Worm (Caenorhabditis elegans) whole organism, L4 larva: ENCODE data around the gene C10G8.4.
A peak's percentile ranks its signal among the peaks of the same experiment; 100 is the strongest.

Experiments
- F37D6.2 ChIP-seq: sonication (generic microtip); optimal IDR thresholded peaks from 2 replicates; lab custom pipeline; 2016; ENCODE audit warnings: mild to moderate bottlenecking, missing genetic modification characterization, missing compliant biosample characterization
- T20F7.1 ChIP-seq: fragments of 200-800 bp; sonication (Bioruptor generic); optimal IDR thresholded peaks from 2 replicates; lab custom pipeline; 2018; ENCODE audit warnings: mild to moderate bottlenecking, missing genetic modification characterization, missing compliant biosample characterization
- Y5F2A.4 ChIP-seq: fragments of 200-800 bp; sonication (Bioruptor generic); optimal IDR thresholded peaks from 2 replicates; lab custom pipeline; 2018; ENCODE audit warnings: mild to moderate bottlenecking, missing genetic modification characterization, missing compliant biosample characterization
- ZK337.2 ChIP-seq: fragments of 200-800 bp; sonication (Bioruptor generic); IDR thresholded peaks from 2 replicates; pipeline ENCODE4 v1.3.6; 2022; ENCODE audit warnings: missing genetic modification reagents, missing genetic modification characterization, missing compliant biosample characterization
- aha-1 ChIP-seq: fragments of 150-350 bp; peaks from one replicate; lab custom pipeline; 2014; ENCODE audit warnings: missing biosample characterization, missing genetic modification characterization
- attf-4 ChIP-seq: sonication (generic microtip); optimal IDR thresholded peaks from 3 replicates; lab custom pipeline; 2017; ENCODE audit warnings: missing biosample characterization, missing genetic modification characterization
- ctbp-1 ChIP-seq: fragments of 200-800 bp; sonication (Bioruptor generic); IDR thresholded peaks from 2 replicates; pipeline ENCODE4 v1.3.6; 2022; ENCODE audit warnings: missing genetic modification reagents, missing genetic modification characterization, missing compliant biosample characterization
- daf-12 ChIP-seq: fragments of 150-350 bp; optimal IDR thresholded peaks from 2 replicates; lab custom pipeline; 2014; ENCODE audit warnings: missing biosample characterization, missing genetic modification reagents, missing genetic modification characterization
- daf-8 ChIP-seq: fragments of 200-800 bp; sonication (Bioruptor generic); IDR thresholded peaks from 2 replicates; pipeline ENCODE4 v1.3.6; 2022; ENCODE audit warnings: missing genetic modification characterization, missing compliant biosample characterization
- dve-1 ChIP-seq: sonication (generic microtip); optimal IDR thresholded peaks from 2 replicates; lab custom pipeline; 2017; ENCODE audit warnings: antibody characterized with exemption, mild to moderate bottlenecking, missing genetic modification characterization, missing compliant biosample characterization; ENCODE audit not compliant: insufficient read depth
- egl-43 ChIP-seq: fragments of 200-800 bp; sonication (Bioruptor generic); IDR thresholded peaks from 2 replicates; pipeline ENCODE4 v1.3.6; 2022; ENCODE audit warnings: missing genetic modification reagents, missing genetic modification characterization, missing compliant biosample characterization
- gei-8 ChIP-seq: fragments of 200-800 bp; sonication (Bioruptor generic); optimal IDR thresholded peaks from 2 replicates; lab custom pipeline; 2018; ENCODE audit warnings: mild to moderate bottlenecking, missing genetic modification characterization, missing compliant biosample characterization
- hlh-11 ChIP-seq: fragments of 200-800 bp; sonication (Bioruptor generic); optimal IDR thresholded peaks from 2 replicates; lab custom pipeline; 2018; ENCODE audit warnings: mild to moderate bottlenecking, missing genetic modification characterization, missing compliant biosample characterization
- hlh-30 ChIP-seq: sonication (generic microtip); optimal IDR thresholded peaks from 2 replicates; lab custom pipeline; 2017; ENCODE audit warnings: antibody characterized with exemption, mild to moderate bottlenecking, missing genetic modification characterization, missing compliant biosample characterization; ENCODE audit not compliant: insufficient read depth
- jun-1 ChIP-seq: fragments of 150-350 bp; optimal IDR thresholded peaks from 2 replicates; lab custom pipeline; 2014; ENCODE audit warnings: missing biosample characterization, missing genetic modification reagents, missing genetic modification characterization
- lin-1 ChIP-seq: fragments of 200-800 bp; sonication (Bioruptor generic); IDR thresholded peaks from 2 replicates; pipeline ENCODE4 v1.3.6; 2022; ENCODE audit warnings: missing genetic modification reagents, missing genetic modification characterization, missing compliant biosample characterization
- lin-29 ChIP-seq: fragments of 200-800 bp; sonication (Bioruptor generic); IDR thresholded peaks from 2 replicates; pipeline ENCODE4 v1.3.6; 2022; ENCODE audit warnings: missing genetic modification reagents, missing genetic modification characterization, missing compliant biosample characterization
- lin-38 ChIP-seq: fragments of 200-800 bp; sonication (Bioruptor generic); IDR thresholded peaks from 2 replicates; pipeline ENCODE4 v1.3.6; 2022; ENCODE audit warnings: missing genetic modification reagents, missing genetic modification characterization, missing compliant biosample characterization
- madf-5 ChIP-seq, 2 experiments: fragments of 200-800 bp; sonication (Bioruptor generic); IDR thresholded peaks; 2 replicates each; pipeline ENCODE4 v1.3.6; 2022; ENCODE audit warnings: missing compliant biosample characterization in 2 of 2, missing genetic modification characterization in 2 of 2
- mxl-2 ChIP-seq: fragments of 200-800 bp; sonication (Bioruptor generic); conservative IDR thresholded peaks from 2 replicates; pipeline ENCODE4 v1.3.6; 2022; ENCODE audit warnings: missing genetic modification reagents, missing genetic modification characterization, missing compliant biosample characterization
- nhr-102 ChIP-seq: sonication (generic microtip); optimal IDR thresholded peaks from 2 replicates; lab custom pipeline; 2016; ENCODE audit warnings: mild to moderate bottlenecking, missing genetic modification characterization, moderate library complexity, missing compliant biosample characterization
- nhr-237 ChIP-seq: sonication (generic microtip); optimal IDR thresholded peaks from 2 replicates; lab custom pipeline; 2017; ENCODE audit warnings: missing biosample characterization, missing genetic modification characterization
- nhr-25 ChIP-seq: sonication (generic microtip); optimal IDR thresholded peaks from 2 replicates; lab custom pipeline; 2017; ENCODE audit warnings: missing genetic modification characterization, mild to moderate bottlenecking, missing compliant biosample characterization, antibody characterized with exemption, moderate library complexity, borderline replicate concordance; ENCODE audit not compliant: insufficient read depth
- nhr-42 ChIP-seq: fragments of 200-800 bp; sonication (Bioruptor generic); IDR thresholded peaks from 2 replicates; pipeline ENCODE4 v1.3.6; 2022; ENCODE audit warnings: missing genetic modification characterization, missing compliant biosample characterization
- nhr-76 ChIP-seq: fragments of 150-350 bp; optimal IDR thresholded peaks from 2 replicates; lab custom pipeline; 2014; ENCODE audit warnings: missing biosample characterization, missing genetic modification characterization
- nhr-77 ChIP-seq: fragments of 150-350 bp; optimal IDR thresholded peaks from 2 replicates; lab custom pipeline; 2014; ENCODE audit warnings: missing biosample characterization, missing genetic modification characterization

C10G8.4 gene

ce11 chrV:5349471-5349870, 37.7 kb downstream of the C10G8.4 start, which contains the start of gene T09D3.3:
TSS of gene T09D3.3 (minus strand) at chrV:5349571.
- no peak for TF ChIP-seq lin-1 (GFP tag; lab: Robert Waterston, UW)
- TF ChIP-seq aha-1 (tag; lab: Kevin White, UChicago) = no peak
- no peak for TF ChIP-seq nhr-237 (tag; lab: Kevin White, UChicago)
- TF ChIP-seq hlh-30 (tag; lab: Kevin White, UChicago) = no peak
- no peak for TF ChIP-seq ctbp-1 (GFP tag; lab: Robert Waterston, UW)
- no peak for TF ChIP-seq ZK337.2 (GFP tag; lab: Robert Waterston, UW)
- TF ChIP-seq gei-8 = no peak
- TF ChIP-seq daf-12 (tag; lab: Kevin White, UChicago) = no peak
- TF ChIP-seq mxl-2 (GFP tag; lab: Robert Waterston, UW) = no peak
- no peak for TF ChIP-seq egl-43 (GFP tag; lab: Robert Waterston, UW)
- no peak for TF ChIP-seq lin-29 (GFP tag; lab: Robert Waterston, UW)
- no peak for TF ChIP-seq madf-5 (GFP tag; IDR thresholded peaks at IDR 0.05; lab: Robert Waterston, UW)
- TF ChIP-seq jun-1 = no peak
- TF ChIP-seq nhr-42 (GFP tag; lab: Robert Waterston, UW) = no peak
- no peak for TF ChIP-seq F37D6.2 (tag; lab: Kevin White, UChicago)
- no peak for TF ChIP-seq attf-4
- TF ChIP-seq daf-8 = no peak
- TF ChIP-seq nhr-102 (tag; lab: Kevin White, UChicago) = no peak

ce11 chrV:5351483-5351882, 39.7 kb downstream of the C10G8.4 start, which contains the start of gene srd-9:
TSS of gene srd-9 (plus strand) at chrV:5351783.
- no peak for TF ChIP-seq nhr-76
- TF ChIP-seq hlh-11 (tag; lab: Kevin White, UChicago) = no peak
- no peak for TF ChIP-seq dve-1 (tag; lab: Kevin White, UChicago)
- no peak for TF ChIP-seq lin-38 (GFP tag; lab: Robert Waterston, UW)
- TF ChIP-seq T20F7.1 = no peak
- no peak for TF ChIP-seq Y5F2A.4 (GFP tag; lab: Kevin White, UChicago)
- TF ChIP-seq, all 104 proteins: peak for 0

ce11 chrV:5358772-5359171, 47.0 kb downstream of the C10G8.4 start, which contains the start of gene nhr-216:
TSS of gene nhr-216 (minus strand) at chrV:5358872.
- no peak for TF ChIP-seq nhr-25 (tag; lab: Kevin White, UChicago)
- TF ChIP-seq nhr-77 = no peak
- TF ChIP-seq aha-1 (tag; lab: Kevin White, UChicago) = peak; percentile 71
